Worm (Caenorhabditis elegans) whole organism, late embryonic: ENCODE measurements around the gene pfd-2.

ENCODE experiments used
- ceh-18 ChIP-seq: sonication (generic microtip); optimal IDR thresholded peaks from 2 replicates; lab custom pipeline; 2016; ENCODE audit warnings: missing genetic modification characterization, missing compliant biosample characterization
- ceh-9 ChIP-seq: sonication (generic microtip); optimal IDR thresholded peaks from 2 replicates; lab custom pipeline; 2016; ENCODE audit warnings: mild to moderate bottlenecking, missing genetic modification characterization, inconsistent platforms, missing compliant biosample characterization
- hlh-6 ChIP-seq: sonication (generic microtip); optimal IDR thresholded peaks from 2 replicates; lab custom pipeline; 2016; ENCODE audit warnings: missing genotype, missing genetic modification characterization, missing compliant biosample characterization
- nhr-232 ChIP-seq: sonication (generic microtip); optimal IDR thresholded peaks from 2 replicates; lab custom pipeline; 2016; ENCODE audit warnings: missing genetic modification characterization, missing compliant biosample characterization
- rnt-1 ChIP-seq: sonication (generic microtip); optimal IDR thresholded peaks from 2 replicates; lab custom pipeline; 2016; ENCODE audit warnings: missing genetic modification characterization, missing compliant biosample characterization
- sox-4 ChIP-seq: sonication (generic microtip); optimal IDR thresholded peaks from 2 replicates; lab custom pipeline; 2017; ENCODE audit warnings: mild to moderate bottlenecking, missing genetic modification characterization, inconsistent platforms, missing compliant biosample characterization

ce11 chrII:4358765-4359164 is 32.2 kb downstream of the pfd-2 start, which contains the start of gene lat-2:
- TF ChIP-seq hlh-6 (tag; lab: Kevin White, UChicago), result no peak
- no peak for TF ChIP-seq nhr-232 (tag; lab: Kevin White, UChicago)
- no peak for TF ChIP-seq ceh-18 (tag; lab: Kevin White, UChicago)
- no peak for TF ChIP-seq ceh-9 (tag; lab: Kevin White, UChicago)
- no peak for TF ChIP-seq rnt-1
- no peak for TF ChIP-seq sox-4 (tag; lab: Kevin White, UChicago)
